Worm (Caenorhabditis elegans) whole organism, L2 larva: Measurements from ENCODE around the gene ech-6.

Experiments
- R02D3.7 ChIP-seq: fragments of 150-350 bp; optimal IDR thresholded peaks from 2 replicates; lab custom pipeline; 2014; ENCODE audit warnings: missing biosample characterization, missing genetic modification characterization
- ama-1 ChIP-seq: fragments of 150-350 bp; optimal IDR thresholded peaks from 2 replicates; lab custom pipeline; 2018; ENCODE audit warnings: inconsistent platforms
- ceh-82 ChIP-seq: fragments of 150-350 bp; optimal IDR thresholded peaks from 2 replicates; lab custom pipeline; 2014; ENCODE audit warnings: missing biosample characterization, missing genetic modification characterization
- egl-27 ChIP-seq: sonication (generic microtip); optimal IDR thresholded peaks from 3 replicates; lab custom pipeline; 2017; ENCODE audit warnings: missing biosample characterization, missing genetic modification reagents, missing genetic modification characterization
- gmeb-1 ChIP-seq: fragments of 150-350 bp; optimal IDR thresholded peaks from 2 replicates; lab custom pipeline; 2014; ENCODE audit warnings: missing biosample characterization, missing genetic modification characterization
- lin-13 ChIP-seq: fragments of 150-350 bp; optimal IDR thresholded peaks from 2 replicates; lab custom pipeline; 2014; ENCODE audit warnings: missing biosample characterization, missing genetic modification reagents, missing genetic modification characterization
- unc-62 ChIP-seq: fragments of 150-350 bp; optimal IDR thresholded peaks from 2 replicates; lab custom pipeline; 2014; ENCODE audit warnings: missing biosample characterization, missing genetic modification reagents, missing genetic modification characterization
- ztf-11 ChIP-seq: sonication (generic microtip); optimal IDR thresholded peaks from 2 replicates; lab custom pipeline; 2017; ENCODE audit warnings: missing biosample characterization, missing genetic modification characterization

DNA sequence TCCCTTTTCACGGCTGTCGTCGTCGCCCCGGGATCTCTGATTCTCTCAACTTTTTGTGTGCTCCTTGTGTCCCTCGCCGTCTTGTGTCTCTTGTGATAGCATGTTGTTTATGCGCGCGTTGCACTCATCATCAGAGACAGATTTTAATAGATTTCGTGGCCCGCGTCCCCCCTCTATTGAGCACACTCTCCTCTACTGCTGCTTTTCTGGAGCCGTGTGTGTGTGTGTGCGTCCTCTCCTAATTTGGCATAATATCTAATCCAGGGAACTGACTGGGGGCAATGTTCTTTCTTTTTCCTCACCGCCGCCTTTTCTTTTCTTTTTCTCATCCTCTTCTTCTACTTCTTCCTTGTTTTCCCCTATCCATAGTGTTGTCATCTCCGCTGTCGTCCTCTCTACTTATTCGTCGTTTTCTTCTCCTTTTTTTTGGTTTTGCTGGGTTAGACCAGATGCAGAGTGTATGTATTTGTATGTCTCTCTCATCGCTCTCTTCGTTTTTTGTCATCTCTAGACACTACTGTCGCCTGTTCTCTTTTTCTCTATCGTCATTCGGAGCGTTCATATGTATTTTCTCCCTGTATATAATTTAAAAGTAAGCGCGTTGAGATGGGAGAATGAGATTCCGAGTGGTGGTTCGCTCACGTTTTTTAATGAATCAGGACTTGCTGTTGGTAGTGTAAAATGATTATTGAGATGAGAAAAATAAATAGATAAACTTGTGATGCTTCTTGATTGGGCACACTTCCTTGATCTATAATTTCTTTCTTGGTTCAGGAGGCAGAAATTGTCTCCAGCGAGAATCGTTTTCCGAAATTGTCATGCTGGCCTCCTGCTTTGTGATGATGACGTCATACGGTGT is 48.7 kb downstream of the ech-6 start:
- TF ChIP-seq lin-13 (GFP tag; lab: Kevin White, UChicago) (no peak), egl-27 (tag; lab: Kevin White, UChicago) (peak; percentile 11), ceh-82 (tag; lab: Kevin White, UChicago) (no peak), ama-1 (peak; percentile 0), R02D3.7 (tag; lab: Kevin White, UChicago) (no peak), gmeb-1 (tag; lab: Kevin White, UChicago) (no peak), unc-62 (GFP tag; lab: Kevin White, UChicago) (no peak), ztf-11 (tag; lab: Kevin White, UChicago) (no peak)
